Worm (Caenorhabditis elegans) whole organism, mixed stage, embryonic: ENCODE measurements around the gene pqn-57.

Experiments used
- blmp-1 ChIP-seq: fragments of 150-350 bp; optimal IDR thresholded peaks from 2 replicates; lab custom pipeline; 2014; ENCODE audit warnings: missing biosample characterization, missing genetic modification characterization
- mep-1 ChIP-seq: fragments of 150-350 bp; optimal IDR thresholded peaks from 2 replicates; lab custom pipeline; 2017; ENCODE audit warnings: missing biosample characterization, missing genetic modification reagents, missing genetic modification characterization, inconsistent platforms
- nhr-12 ChIP-seq: fragments of 150-350 bp; optimal IDR thresholded peaks from 2 replicates; lab custom pipeline; 2014; ENCODE audit warnings: missing biosample characterization, missing genetic modification characterization

DNA sequence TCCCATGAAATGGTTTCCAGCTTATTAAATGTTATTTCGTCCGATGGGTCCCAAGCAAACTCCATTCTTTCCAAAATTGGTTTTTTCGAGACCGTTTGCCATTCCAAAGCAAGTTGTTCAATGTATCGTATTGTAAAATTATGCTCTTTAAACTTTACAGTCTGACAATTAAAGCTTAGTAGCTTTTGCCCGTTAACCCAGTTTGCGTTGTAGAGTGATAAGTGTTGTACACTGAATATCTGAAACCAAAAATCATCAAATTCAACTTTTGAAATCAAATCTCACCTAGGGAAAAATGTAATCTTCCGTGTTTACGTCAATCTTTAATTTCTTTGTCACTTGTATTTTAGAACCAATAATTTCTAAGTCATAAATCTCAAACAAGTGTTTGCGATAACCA is 23.5 kb downstream of the pqn-57 start:
- TF ChIP-seq blmp-1 (tag; lab: Kevin White, UChicago) (no peak), nhr-12 (tag; lab: Kevin White, UChicago) (no peak), mep-1 (tag; lab: Kevin White, UChicago) (no peak)
